Fruit fly (Drosophila melanogaster): ENCODE data around the gene noi.

- TF ChIP-seq Pif1B (GFP tag; optimal IDR thresholded peaks at IDR 0.05) (no peak), rn (GFP tag; IDR thresholded peaks at IDR 0.05) (no peak), CG12605 (GFP tag; IDR thresholded peaks at IDR 0.05) (no peak), CG32121 (GFP tag; IDR thresholded peaks at IDR 0.05) (no peak), fd96Ca (GFP tag; IDR thresholded peaks at IDR 0.05) (no peak), D1 (tag; optimal IDR thresholded peaks at IDR 0.05) (no peak), CG17806 (tag; optimal IDR thresholded peaks at IDR 0.05) (no peak), gl (tag; optimal IDR thresholded peaks at IDR 0.05) (no peak), CG4496 (GFP tag; IDR thresholded peaks at IDR 0.05) (no peak), CG34367 (tag; optimal IDR thresholded peaks at IDR 0.05) (no peak), Snoo (tag; optimal IDR thresholded peaks at IDR 0.05) (no peak), CG13204 (GFP tag; optimal IDR thresholded peaks at IDR 0.05) (no peak), EcR (GFP tag; optimal IDR thresholded peaks at IDR 0.05) (no peak)
These were observed 37.2 kb downstream of the noi start, which contains the start of gene Pcmt for dm6 chr3R:5554082-5554481.

Measured in whole organism, pupa.